Worm (Caenorhabditis elegans) whole organism, L4 larva: Measurements from ENCODE around the gene C16C8.16.
A peak's percentile ranks its signal among the peaks of the same experiment; 100 is the strongest.

Experiments
- F44E2.7 ChIP-seq: fragments of 200-800 bp; sonication (Bioruptor generic); IDR thresholded peaks from 2 replicates; pipeline ENCODE4 v2.1.2; 2022; ENCODE audit warnings: missing genetic modification characterization, missing compliant biosample characterization
- T26A8.4 ChIP-seq: fragments of 200-800 bp; sonication (Bioruptor generic); IDR thresholded peaks from 2 replicates; pipeline ENCODE4 v1.3.6; 2022; ENCODE audit warnings: missing genetic modification characterization, missing compliant biosample characterization
- Y105C5A.15 ChIP-seq: fragments of 200-800 bp; sonication (Bioruptor generic); IDR thresholded peaks from 2 replicates; pipeline ENCODE4 v1.3.6; 2022; ENCODE audit warnings: missing genetic modification characterization, missing compliant biosample characterization
- Y48G9A.11 ChIP-seq: fragments of 200-800 bp; sonication (Bioruptor generic); IDR thresholded peaks from 2 replicates; pipeline ENCODE4 v1.3.6; 2022; ENCODE audit warnings: missing genetic modification reagents, missing genetic modification characterization, missing compliant biosample characterization
- ZK337.2 ChIP-seq: fragments of 200-800 bp; sonication (Bioruptor generic); IDR thresholded peaks from 2 replicates; pipeline ENCODE4 v1.3.6; 2022; ENCODE audit warnings: missing genetic modification reagents, missing genetic modification characterization, missing compliant biosample characterization
- aha-1 ChIP-seq: fragments of 150-350 bp; peaks from one replicate; lab custom pipeline; 2014; ENCODE audit warnings: missing biosample characterization, missing genetic modification characterization
- ceh-62 ChIP-seq: sonication (generic microtip); optimal IDR thresholded peaks from 2 replicates; lab custom pipeline; 2017; ENCODE audit warnings: missing biosample characterization, missing genetic modification characterization
- ceh-82 ChIP-seq: sonication (generic microtip); optimal IDR thresholded peaks from 2 replicates; lab custom pipeline; 2017; ENCODE audit warnings: missing biosample characterization, missing genetic modification characterization
- ces-1 ChIP-seq: fragments of 150-350 bp; sonication (generic microtip); optimal IDR thresholded peaks from 4 replicates; lab custom pipeline; 2014; ENCODE audit warnings: missing biosample characterization, missing genetic modification reagents, missing genetic modification characterization
- cey-2 ChIP-seq: sonication (generic microtip); optimal IDR thresholded peaks from 3 replicates; lab custom pipeline; 2017; ENCODE audit warnings: missing genetic modification characterization, mild to moderate bottlenecking, missing compliant biosample characterization, antibody characterized with exemption, borderline replicate concordance; ENCODE audit not compliant: insufficient read depth
- daf-12 ChIP-seq: fragments of 150-350 bp; optimal IDR thresholded peaks from 2 replicates; lab custom pipeline; 2014; ENCODE audit warnings: missing biosample characterization, missing genetic modification reagents, missing genetic modification characterization
- dmd-6 ChIP-seq: fragments of 200-800 bp; sonication (Bioruptor generic); IDR thresholded peaks from 2 replicates; pipeline ENCODE4 v1.3.6; 2022; ENCODE audit warnings: missing genetic modification reagents, missing genetic modification characterization, missing compliant biosample characterization
- dpl-1 ChIP-seq: fragments of 150-350 bp; optimal IDR thresholded peaks from 2 replicates; lab custom pipeline; 2014; ENCODE audit warnings: missing biosample characterization, missing genetic modification reagents, missing genetic modification characterization
- duxl-1 ChIP-seq: sonication (generic microtip); optimal IDR thresholded peaks from 2 replicates; lab custom pipeline; 2016; ENCODE audit warnings: mild to moderate bottlenecking, missing genetic modification characterization, moderate library complexity, missing compliant biosample characterization; ENCODE audit not compliant: poor library complexity
- dve-1 ChIP-seq: sonication (generic microtip); optimal IDR thresholded peaks from 2 replicates; lab custom pipeline; 2017; ENCODE audit warnings: antibody characterized with exemption, mild to moderate bottlenecking, missing genetic modification characterization, missing compliant biosample characterization; ENCODE audit not compliant: insufficient read depth
- gei-8 ChIP-seq: fragments of 200-800 bp; sonication (Bioruptor generic); optimal IDR thresholded peaks from 2 replicates; lab custom pipeline; 2018; ENCODE audit warnings: mild to moderate bottlenecking, missing genetic modification characterization, missing compliant biosample characterization
- lin-38 ChIP-seq: fragments of 200-800 bp; sonication (Bioruptor generic); IDR thresholded peaks from 2 replicates; pipeline ENCODE4 v1.3.6; 2022; ENCODE audit warnings: missing genetic modification reagents, missing genetic modification characterization, missing compliant biosample characterization
- lin-39 ChIP-seq: fragments of 150-350 bp; optimal IDR thresholded peaks from 2 replicates; lab custom pipeline; 2014; ENCODE audit warnings: missing biosample characterization, missing genetic modification reagents, missing genetic modification characterization
- lir-3 ChIP-seq: sonication (generic microtip); optimal IDR thresholded peaks from 2 replicates; lab custom pipeline; 2016; ENCODE audit warnings: mild to moderate bottlenecking, missing genetic modification characterization, missing compliant biosample characterization
- mdl-1 ChIP-seq, 2 experiments: fragments of 150-350 bp in 1 of 2; sonication (generic microtip) in 1 of 2; optimal IDR thresholded peaks; 2 replicates each; lab custom pipeline; 2014 to 2017; ENCODE audit warnings: missing biosample characterization in 2 of 2, missing genetic modification characterization in 2 of 2
- nhr-111 ChIP-seq: fragments of 200-800 bp; sonication (Bioruptor generic); optimal IDR thresholded peaks from 2 replicates; lab custom pipeline; 2018; ENCODE audit warnings: mild to moderate bottlenecking, missing genetic modification characterization, missing compliant biosample characterization
- nhr-28 ChIP-seq: fragments of 150-350 bp; optimal IDR thresholded peaks from 2 replicates; lab custom pipeline; 2014; ENCODE audit warnings: missing biosample characterization, missing genetic modification characterization
- nhr-41 ChIP-seq: fragments of 200-800 bp; sonication (Bioruptor generic); IDR thresholded peaks from 2 replicates; pipeline ENCODE4 v1.3.6; 2022; ENCODE audit warnings: missing genetic modification reagents, missing genetic modification characterization, missing compliant biosample characterization
- php-3 ChIP-seq: fragments of 200-800 bp; sonication (Bioruptor generic); IDR thresholded peaks from 2 replicates; pipeline ENCODE4 v1.3.6; 2022; ENCODE audit warnings: missing genetic modification reagents, missing genetic modification characterization, missing compliant biosample characterization
- pqm-1 ChIP-seq: sonication (generic microtip); optimal IDR thresholded peaks from 2 replicates; lab custom pipeline; 2017; ENCODE audit warnings: missing biosample characterization, missing genetic modification characterization
- rbr-2 ChIP-seq: sonication (generic microtip); optimal IDR thresholded peaks from 2 replicates; lab custom pipeline; 2016; ENCODE audit warnings: missing genotype, missing genetic modification characterization, missing compliant biosample characterization
- sdz-12 ChIP-seq: fragments of 200-800 bp; sonication (Bioruptor generic); optimal IDR thresholded peaks from 2 replicates; lab custom pipeline; 2018; ENCODE audit warnings: mild to moderate bottlenecking, missing genetic modification characterization, missing compliant biosample characterization
- set-16 ChIP-seq: fragments of 200-800 bp; sonication (Bioruptor generic); IDR thresholded peaks from 2 replicates; pipeline ENCODE4 v1.3.6; 2022; ENCODE audit warnings: missing genetic modification reagents, missing genetic modification characterization, missing compliant biosample characterization
- tra-1 ChIP-seq: fragments of 200-800 bp; sonication (Bioruptor generic); IDR thresholded peaks from 2 replicates; pipeline ENCODE4 v1.3.6; 2022; ENCODE audit warnings: missing genetic modification reagents, missing genetic modification characterization, missing compliant biosample characterization
- unc-62 ChIP-seq, 3 experiments: fragments of 150-350 bp in 1 of 3; sonication (generic microtip); optimal IDR thresholded peaks in 2 of 3; peaks in 1 of 3; 1 replicate in 1 of 3; 2 replicates in 2 of 3; lab custom pipeline; 2014 to 2017; ENCODE audit warnings: missing biosample characterization in 3 of 3, missing genetic modification characterization in 3 of 3, missing genetic modification reagents in 3 of 3, missing genotype in 1 of 3
- zfp-3 ChIP-seq: fragments of 200-800 bp; sonication (Bioruptor generic); conservative IDR thresholded peaks from 2 replicates; pipeline ENCODE4 v1.3.6; 2022; ENCODE audit warnings: missing genetic modification reagents, missing genetic modification characterization, missing compliant biosample characterization
- zip-11 ChIP-seq: fragments of 200-800 bp; sonication (Bioruptor generic); IDR thresholded peaks from 2 replicates; pipeline ENCODE4 v1.3.6; 2022; ENCODE audit warnings: missing genetic modification characterization, missing compliant biosample characterization

C16C8.16 gene

ce11 chrII:3439842-3440640, 5.5 kb upstream of the C16C8.16 start:
- TF ChIP-seq dmd-6 (GFP tag; lab: Robert Waterston, UW) (peak; percentile 63), pqm-1 (peak; percentile 55), nhr-28 (tag; lab: Kevin White, UChicago) (peak; percentile 60), lin-39 (no peak), php-3 (GFP tag; lab: Robert Waterston, UW) (0 out of 2 replicates have a peak, but pooled peaks have one; percentile 22), lin-38 (GFP tag; lab: Robert Waterston, UW) (no peak)
- TF ChIP-seq, all 104 proteins: peak for 4

ce11 chrII:3440641-3440926, 5.0 kb upstream of the C16C8.16 start, which contains the start of gene C16C8.17:
C16C8.17 (plus strand) TSS chrII:3440827.
- no peak for TF ChIP-seq duxl-1 (tag; lab: Kevin White, UChicago)
- TF ChIP-seq ZK337.2: no peak
- no peak for TF ChIP-seq rbr-2

- TF ChIP-seq T26A8.4 (GFP tag; lab: Robert Waterston, UW) (no peak), unc-62 (GFP tag; optimal IDR thresholded peaks at IDR 0.05 in 1 of 2; lab: Kevin White, UChicago) (peak in 1 of 2 experiments; percentile 1), unc-62 (tag; optimal IDR thresholded peaks at IDR 0.05; lab: Kevin White, UChicago) (no peak)
These were observed 4.2 kb upstream of the C16C8.16 start, which contains the start of gene C16C8.27 for ce11 chrII:3441377-3441776. C16C8.27 (plus strand) TSS chrII:3441677.

- TF ChIP-seq set-16: no peak
- no peak for TF ChIP-seq nhr-41 (GFP tag; lab: Robert Waterston, UW)
These were observed 2.4 kb upstream of the C16C8.16 start, which contains the start of gene C16C8.22 for ce11 chrII:3443154-3443553. C16C8.22 (minus strand) TSS chrII:3443254.

ce11 chrII:3444280-3444679, 1.3 kb upstream of the C16C8.16 start, which contains the start of gene C16C8.4:
C16C8.4 (minus strand) TSS chrII:3444380.
- TF ChIP-seq gei-8 (GFP tag; lab: Kevin White, UChicago) (no peak), aha-1 (tag; lab: Kevin White, UChicago) (peak; percentile 66)

ce11 chrII:3446647-3447046, 1.1 kb downstream of the C16C8.16 start, which contains the start of the genes C16C8.20 and gldi-6:
C16C8.20 (plus strand) TSS chrII:3446947.
gldi-6 (plus strand) TSS chrII:3446947.
- TF ChIP-seq ceh-62 (tag; lab: Kevin White, UChicago) (no peak), daf-12 (tag; lab: Kevin White, UChicago) (no peak), ceh-82 (no peak), nhr-111 (GFP tag; lab: Kevin White, UChicago) (no peak), T26A8.4 (GFP tag; lab: Robert Waterston, UW) (no peak), unc-62 (GFP tag; optimal IDR thresholded peaks at IDR 0.05 in 1 of 2; lab: Kevin White, UChicago) (no peak), unc-62 (tag; optimal IDR thresholded peaks at IDR 0.05; lab: Kevin White, UChicago) (no peak), dpl-1 (GFP tag; lab: Kevin White, UChicago) (no peak), tra-1 (GFP tag; lab: Robert Waterston, UW) (no peak), cey-2 (tag; lab: Kevin White, UChicago) (no peak), lir-3 (tag; lab: Kevin White, UChicago) (no peak), rbr-2 (no peak), F44E2.7 (GFP tag; lab: Robert Waterston, UW) (no peak), mdl-1 (tag; optimal IDR thresholded peaks at IDR 0.05; lab: Kevin White, UChicago) (no peak), Y105C5A.15 (no peak), zip-11 (GFP tag; lab: Robert Waterston, UW) (no peak), zfp-3 (GFP tag; lab: Robert Waterston, UW) (no peak), ces-1 (GFP tag; lab: Kevin White, UChicago) (no peak), dve-1 (tag; lab: Kevin White, UChicago) (no peak), Y48G9A.11 (no peak), sdz-12 (no peak)
